Worm (Caenorhabditis elegans): ENCODE results near the gene R10E4.6.

R10E4.6 gene

DNA sequence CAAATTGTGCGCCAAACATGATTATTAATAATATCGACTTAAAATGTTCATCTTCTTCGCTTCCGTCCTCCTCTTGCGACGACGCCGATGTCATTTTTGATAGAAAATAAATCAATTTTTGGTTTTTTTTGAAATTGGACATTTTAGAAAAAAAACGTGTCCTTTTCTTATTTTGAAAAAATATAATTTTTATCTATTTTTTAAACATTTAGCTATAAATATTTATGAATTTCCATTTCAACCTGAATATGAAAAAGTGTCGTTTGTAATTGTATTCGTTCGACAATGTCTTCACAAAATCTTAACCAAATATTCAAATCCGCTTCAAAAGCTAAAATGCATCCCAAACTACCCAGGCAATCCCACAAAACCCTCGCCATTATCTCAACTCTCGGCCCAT is 5.8 kb upstream of the R10E4.6 start, which contains the start of gene R10E4.3:
Gene R10E4.3 (minus strand): TSS at position 101 of the 400 bp plus-strand sequence.
- TF ChIP-seq jun-1 (tag; optimal IDR thresholded peaks at IDR 0.05) (no peak), mdl-1 (tag; optimal IDR thresholded peaks at IDR 0.05) (no peak), nhr-25 (tag; optimal IDR thresholded peaks at IDR 0.05) (no peak), ceh-82 (tag; optimal IDR thresholded peaks at IDR 0.05) (no peak)

DNA sequence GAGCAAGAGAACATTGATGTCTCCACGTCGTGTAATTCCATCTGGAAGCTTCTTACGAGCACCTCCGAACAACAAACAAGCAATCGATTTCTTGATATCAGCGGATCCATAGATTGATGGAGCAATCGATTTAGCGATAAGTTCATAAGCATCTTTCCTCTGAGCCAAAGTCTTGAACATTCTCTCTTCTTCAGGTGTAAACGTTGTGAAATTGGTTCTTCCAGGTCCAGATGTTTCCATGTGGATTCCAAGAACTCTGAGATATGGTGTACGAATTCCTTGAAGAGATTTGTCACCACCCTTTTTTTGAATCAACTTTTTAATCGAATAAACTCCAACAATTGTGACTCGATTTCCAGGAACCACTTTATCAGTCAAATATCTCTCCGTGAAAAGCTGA is 3.3 kb upstream of the R10E4.6 start:
- no peak for TF ChIP-seq nhr-23 (tag; optimal IDR thresholded peaks at IDR 0.05)
- TF ChIP-seq elt-3 (tag; optimal IDR thresholded peaks at IDR 0.05), result no peak
- TF ChIP-seq lin-15B (tag; optimal IDR thresholded peaks at IDR 0.05), result no peak
- no peak for TF ChIP-seq nhr-12 (tag; optimal IDR thresholded peaks at IDR 0.05)
- no peak for TF ChIP-seq egl-5 (tag; optimal IDR thresholded peaks at IDR 0.05)
- TF ChIP-seq daf-12 (tag; optimal IDR thresholded peaks at IDR 0.05), result no peak
- no peak for TF ChIP-seq nhr-11 (tag; optimal IDR thresholded peaks at IDR 0.05)
- no peak for TF ChIP-seq aly-2 (tag; optimal IDR thresholded peaks at IDR 0.05)
- TF ChIP-seq ama-1 (optimal IDR thresholded peaks at IDR 0.05), result no peak
- TF ChIP-seq nhr-237 (tag; optimal IDR thresholded peaks at IDR 0.05), result no peak
- no peak for TF ChIP-seq nhr-76 (tag; optimal IDR thresholded peaks at IDR 0.05)
- TF ChIP-seq elt-2 (tag; optimal IDR thresholded peaks at IDR 0.05), result no peak
- no peak for TF ChIP-seq unc-62 (GFP tag; optimal IDR thresholded peaks at IDR 0.05)
- no peak for TF ChIP-seq nhr-28 (tag; optimal IDR thresholded peaks at IDR 0.05)
- TF ChIP-seq nhr-67 (tag; optimal IDR thresholded peaks at IDR 0.05), result no peak
- no peak for TF ChIP-seq unc-39 (tag; optimal IDR thresholded peaks at IDR 0.05)

DNA sequence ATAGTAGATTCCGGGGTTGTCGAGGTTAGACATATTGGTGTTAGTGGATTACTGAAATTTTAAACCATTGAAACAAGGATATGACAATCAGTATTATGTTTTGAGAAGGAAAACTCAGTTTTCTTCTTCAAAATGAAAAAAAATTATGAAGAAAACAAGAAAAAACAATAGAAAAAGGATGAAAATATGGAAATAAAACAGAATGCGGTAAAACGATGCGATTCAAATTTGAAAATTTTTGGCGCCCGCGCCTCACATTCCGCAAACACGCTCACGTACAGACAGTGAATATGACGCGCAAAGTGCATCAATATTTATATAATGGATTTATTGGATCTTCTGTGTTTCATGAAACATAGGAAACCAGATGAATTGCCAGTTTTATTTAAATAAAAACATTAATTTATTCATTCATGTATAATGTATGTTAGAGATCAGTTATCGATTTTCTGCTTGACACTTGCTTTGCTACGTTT is 2.0 kb upstream of the R10E4.6 start, which contains the start of gene mcm-5:
Gene mcm-5 (minus strand): TSS at position 51 of the 476 bp plus-strand sequence.
- TF ChIP-seq nhr-76 (tag; optimal IDR thresholded peaks at IDR 0.05), result no peak
- no peak for TF ChIP-seq elt-2 (tag; optimal IDR thresholded peaks at IDR 0.05)
- TF ChIP-seq unc-39 (tag; optimal IDR thresholded peaks at IDR 0.05), result no peak
- no peak for TF ChIP-seq aly-2 (tag; optimal IDR thresholded peaks at IDR 0.05)
- no peak for TF ChIP-seq nhr-11 (tag; optimal IDR thresholded peaks at IDR 0.05)
- TF ChIP-seq mdl-1 (tag; optimal IDR thresholded peaks at IDR 0.05), result no peak
- TF ChIP-seq zag-1 (tag; optimal IDR thresholded peaks at IDR 0.05), result no peak
- no peak for TF ChIP-seq nhr-28 (tag; optimal IDR thresholded peaks at IDR 0.05)
- TF ChIP-seq hmg-11 (tag; optimal IDR thresholded peaks at IDR 0.05), result peak; percentile 50
- no peak for TF ChIP-seq eor-1 (tag; optimal IDR thresholded peaks at IDR 0.05)
- no peak for TF ChIP-seq R02D3.7 (tag; optimal IDR thresholded peaks at IDR 0.05)
- TF ChIP-seq lin-15B (tag; optimal IDR thresholded peaks at IDR 0.05), result peak; percentile 50
- no peak for TF ChIP-seq nhr-67 (tag; optimal IDR thresholded peaks at IDR 0.05)
- no peak for TF ChIP-seq nhr-43 (tag; optimal IDR thresholded peaks at IDR 0.05; ENCODE audit: poor library complexity, severe bottlenecking)
- no peak for TF ChIP-seq unc-62 (GFP tag; optimal IDR thresholded peaks at IDR 0.05)
- TF ChIP-seq nhr-237 (tag; optimal IDR thresholded peaks at IDR 0.05), result no peak
- peak; percentile 37 for TF ChIP-seq lin-39 (tag; optimal IDR thresholded peaks at IDR 0.05)
- peak; percentile 31 for TF ChIP-seq nhr-23 (tag; optimal IDR thresholded peaks at IDR 0.05)
- TF ChIP-seq pha-4 (tag; optimal IDR thresholded peaks at IDR 0.05), result peak; percentile 69
- peak; percentile 26 for TF ChIP-seq ceh-28 (tag; optimal IDR thresholded peaks at IDR 0.05)
- TF ChIP-seq nhr-12 (tag; optimal IDR thresholded peaks at IDR 0.05), result no peak
- no peak for TF ChIP-seq ZK546.5 (tag; optimal IDR thresholded peaks at IDR 0.05)
- no peak for TF ChIP-seq lsy-12 (tag; optimal IDR thresholded peaks at IDR 0.05)
- no peak for TF ChIP-seq egl-5 (tag; optimal IDR thresholded peaks at IDR 0.05)
- no peak for TF ChIP-seq elt-1 (tag; optimal IDR thresholded peaks at IDR 0.05)
- TF ChIP-seq nhr-25 (tag; optimal IDR thresholded peaks at IDR 0.05), result peak; percentile 36
- TF ChIP-seq fkh-2 (tag; optimal IDR thresholded peaks at IDR 0.05), result no peak
- no peak for TF ChIP-seq ztf-11 (tag; optimal IDR thresholded peaks at IDR 0.05)
- no peak for TF ChIP-seq tbx-2 (tag; optimal IDR thresholded peaks at IDR 0.05)
- TF ChIP-seq fos-1 (tag; optimal IDR thresholded peaks at IDR 0.05), result no peak
- TF ChIP-seq nfya-1 (tag; optimal IDR thresholded peaks at IDR 0.05; ENCODE audit: insufficient read depth), result peak; percentile 56
- no peak for TF ChIP-seq snpc-4 (tag; optimal IDR thresholded peaks at IDR 0.05)
- no peak for TF ChIP-seq ztf-4 (tag; optimal IDR thresholded peaks at IDR 0.05)
- TF ChIP-seq daf-12 (tag; optimal IDR thresholded peaks at IDR 0.05), result no peak
- no peak for TF ChIP-seq jun-1 (tag; optimal IDR thresholded peaks at IDR 0.05)
- TF ChIP-seq nhr-77 (tag; optimal IDR thresholded peaks at IDR 0.05), result no peak
- TF ChIP-seq mml-1 (tag; optimal IDR thresholded peaks at IDR 0.05), result no peak
- no peak for TF ChIP-seq sea-2 (GFP tag; optimal IDR thresholded peaks at IDR 0.05)
